Worm (Caenorhabditis elegans) whole organism, late embryonic: ENCODE measurements around the gene Y48C3A.5.

Experiments
- C08G9.2 ChIP-seq: sonication (generic microtip); optimal IDR thresholded peaks from 2 replicates; lab custom pipeline; 2016; ENCODE audit warnings: mild to moderate bottlenecking, missing genetic modification characterization, moderate library complexity, missing compliant biosample characterization
- ama-1 ChIP-seq: fragments of 150-350 bp; optimal IDR thresholded peaks from 2 replicates; lab custom pipeline; 2014
- ceh-6 ChIP-seq: fragments of 200-800 bp; sonication (Bioruptor generic); optimal IDR thresholded peaks from 2 replicates; lab custom pipeline; 2018; ENCODE audit warnings: mild to moderate bottlenecking, missing genetic modification characterization, missing compliant biosample characterization
- elt-4 ChIP-seq: sonication (generic microtip); optimal IDR thresholded peaks from 2 replicates; lab custom pipeline; 2016; ENCODE audit warnings: missing genetic modification characterization, missing compliant biosample characterization
- fax-1 ChIP-seq: sonication (generic microtip); optimal IDR thresholded peaks from 2 replicates; lab custom pipeline; 2016; ENCODE audit warnings: missing genotype, missing genetic modification characterization, missing compliant biosample characterization
- fkh-10 ChIP-seq: fragments of 150-350 bp; optimal IDR thresholded peaks from 2 replicates; lab custom pipeline; 2014; ENCODE audit warnings: missing biosample characterization, missing genetic modification reagents, missing genetic modification characterization
- gmeb-2 ChIP-seq: sonication (generic microtip); optimal IDR thresholded peaks from 2 replicates; lab custom pipeline; 2016; ENCODE audit warnings: missing genetic modification characterization, inconsistent platforms, missing compliant biosample characterization
- nhr-11 ChIP-seq: fragments of 150-350 bp; optimal IDR thresholded peaks from 2 replicates; lab custom pipeline; 2014; ENCODE audit warnings: missing biosample characterization, missing genetic modification characterization
- rnt-1 ChIP-seq: sonication (generic microtip); optimal IDR thresholded peaks from 2 replicates; lab custom pipeline; 2016; ENCODE audit warnings: missing genetic modification characterization, missing compliant biosample characterization

DNA sequence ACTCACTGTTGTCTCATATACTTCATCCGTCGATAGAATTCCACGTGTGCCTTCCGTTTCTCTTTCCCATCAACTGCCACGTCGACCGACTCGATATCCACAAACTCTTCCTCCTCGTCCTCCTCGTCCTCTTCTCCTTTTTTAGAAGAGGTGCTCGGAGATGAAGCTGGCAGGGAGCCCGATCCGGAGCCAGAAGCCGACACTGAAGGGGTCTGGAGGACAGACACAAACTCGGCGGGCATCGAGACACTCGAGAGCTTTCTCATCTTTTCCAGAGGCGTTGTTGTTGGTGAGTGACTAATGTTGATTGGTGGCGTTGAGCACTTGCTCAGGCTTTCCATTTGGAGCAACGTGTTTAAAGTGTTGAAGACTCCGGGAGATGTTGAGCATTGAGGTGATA is 11.7 kb downstream of the Y48C3A.5 start:
- TF ChIP-seq ama-1 (lab: Kevin White, UChicago): no peak
- TF ChIP-seq C08G9.2 (tag; lab: Kevin White, UChicago): no peak
- TF ChIP-seq fkh-10: no peak
- TF ChIP-seq rnt-1 (tag; lab: Kevin White, UChicago): no peak
- TF ChIP-seq gmeb-2 (tag; lab: Kevin White, UChicago): no peak
- no peak for TF ChIP-seq elt-4 (tag; lab: Kevin White, UChicago)
- TF ChIP-seq fax-1: no peak
- TF ChIP-seq ceh-6: no peak
- TF ChIP-seq nhr-11 (tag; lab: Kevin White, UChicago): no peak
